Fruit fly (Drosophila melanogaster): Measurements from ENCODE around the gene CG31815.

CG31815 gene

dm6 chr2L:16620384-16620908, 14.8 kb downstream of the CG31815 start (continued):
- TF ChIP-seq Hmx (GFP tag; optimal IDR thresholded peaks at IDR 0.05) (no peak), gcm (GFP tag; optimal IDR thresholded peaks at IDR 0.05) (peak; percentile 19), CG10462 (GFP tag; optimal IDR thresholded peaks at IDR 0.05) (peak; percentile 59), CG11695 (GFP tag; IDR thresholded peaks at IDR 0.05) (peak; percentile 55; the same call in 1 of the 3 replicates), gt (GFP tag; IDR thresholded peaks at IDR 0.05) (peak; percentile 58; the same call in 1 of the 2 replicates), dysf (GFP tag; IDR thresholded peaks at IDR 0.05) (peak; percentile 68; the same call in 2 of the 3 replicates), Abd-B (GFP tag; optimal IDR thresholded peaks at IDR 0.05) (peak; percentile 80), Gug (GFP tag; IDR thresholded peaks at IDR 0.05) (peak; percentile 8; the same call in 1 of the 4 replicates), tin (GFP tag; optimal IDR thresholded peaks at IDR 0.05) (peak; percentile 77), stwl (tag; optimal IDR thresholded peaks at IDR 0.05) (peak; percentile 20), CG6854 (GFP tag; optimal IDR thresholded peaks at IDR 0.05) (no peak), Lim3 (GFP tag; IDR thresholded peaks at IDR 0.05) (no peak), lab (GFP tag; optimal IDR thresholded peaks at IDR 0.05) (peak; percentile 70), ERR (GFP tag; optimal IDR thresholded peaks at IDR 0.05) (no peak), CG6791 (GFP tag; IDR thresholded peaks at IDR 0.05; ENCODE audit: partially characterized antibody) (no peak), CG4617 (GFP tag; optimal IDR thresholded peaks at IDR 0.05; ENCODE audit: borderline replicate concordance) (no peak), CG7357 (GFP tag; IDR thresholded peaks at IDR 0.05) (peak; percentile 52; the same call in 2 of the 3 replicates), CG8765 (GFP tag; IDR thresholded peaks at IDR 0.05) (no peak; the same call in 1 of the 2 replicates), Sry-δ (GFP tag; optimal IDR thresholded peaks at IDR 0.05) (peak; percentile 18), CG1024 (GFP tag; IDR thresholded peaks at IDR 0.05) (peak; percentile 51; the same call in 1 of the 2 replicates), zen2 (GFP tag; IDR thresholded peaks at IDR 0.05; ENCODE audit: partially characterized antibody) (no peak), CG14965 (GFP tag; optimal IDR thresholded peaks at IDR 0.05; ENCODE audit: borderline replicate concordance) (no peak), CG2712 (tag; optimal IDR thresholded peaks at IDR 0.05) (peak; percentile 93), CG32772 (GFP tag; IDR thresholded peaks at IDR 0.05) (peak; percentile 72), CG3407 (GFP tag; optimal IDR thresholded peaks at IDR 0.05) (peak; percentile 6), gcm2 (GFP tag; optimal IDR thresholded peaks at IDR 0.05) (no peak), gro (GFP tag; optimal IDR thresholded peaks at IDR 0.05) (no peak), Ptx1 (GFP tag; IDR thresholded peaks at IDR 0.05) (peak; percentile 69), Deaf1 (tag; optimal IDR thresholded peaks at IDR 0.05) (peak; percentile 48), abd-A (tag; optimal IDR thresholded peaks at IDR 0.05) (peak; percentile 7), dm (GFP tag; optimal IDR thresholded peaks at IDR 0.05) (no peak), Drgx (GFP tag; IDR thresholded peaks at IDR 0.05) (peak; percentile 59; the same call in 1 of the 2 replicates), ap (GFP tag; IDR thresholded peaks at IDR 0.05) (peak; percentile 17; the same call in 1 of the 2 replicates), Fer2 (tag; optimal IDR thresholded peaks at IDR 0.05) (peak; percentile 1), CG11696 (GFP tag; IDR thresholded peaks at IDR 0.05) (peak; percentile 78), CG30403 (GFP tag; optimal IDR thresholded peaks at IDR 0.05) (peak; percentile 83), Hr78 (GFP tag; optimal IDR thresholded peaks at IDR 0.05) (peak in 1 of 2 experiments; percentile 63), CG13775 (GFP tag; optimal IDR thresholded peaks at IDR 0.05) (peak; percentile 13), sim (GFP tag; IDR thresholded peaks at IDR 0.05) (peak; percentile 68; the same call in 1 of the 2 replicates), Sin3A (optimal IDR thresholded peaks at IDR 0.05) (no peak), CG7372 (GFP tag; IDR thresholded peaks at IDR 0.05) (peak; percentile 38; the same call in 1 of the 2 replicates), CG3726 (GFP tag; IDR thresholded peaks at IDR 0.05) (peak; percentile 45; the same call in 1 of the 3 replicates), CG17385 (GFP tag; optimal IDR thresholded peaks at IDR 0.05) (peak; percentile 10), CG16779 (GFP tag; IDR thresholded peaks at IDR 0.05) (no peak), org-1 (GFP tag; optimal IDR thresholded peaks at IDR 0.05) (peak; percentile 22), HLHmδ (GFP tag; optimal IDR thresholded peaks at IDR 0.05) (no peak), CG11398 (GFP tag; optimal IDR thresholded peaks at IDR 0.05) (no peak), CG11093 (GFP tag; IDR thresholded peaks at IDR 0.05) (peak; percentile 42; the same call in 1 of the 3 replicates), Dbx (GFP tag; IDR thresholded peaks at IDR 0.05) (no peak), Neu2 (GFP tag; optimal IDR thresholded peaks at IDR 0.05; ENCODE audit: borderline replicate concordance) (no peak)
